Fruit fly (Drosophila melanogaster): ENCODE results near the gene CG14453.

Gene CG14453

DNA sequence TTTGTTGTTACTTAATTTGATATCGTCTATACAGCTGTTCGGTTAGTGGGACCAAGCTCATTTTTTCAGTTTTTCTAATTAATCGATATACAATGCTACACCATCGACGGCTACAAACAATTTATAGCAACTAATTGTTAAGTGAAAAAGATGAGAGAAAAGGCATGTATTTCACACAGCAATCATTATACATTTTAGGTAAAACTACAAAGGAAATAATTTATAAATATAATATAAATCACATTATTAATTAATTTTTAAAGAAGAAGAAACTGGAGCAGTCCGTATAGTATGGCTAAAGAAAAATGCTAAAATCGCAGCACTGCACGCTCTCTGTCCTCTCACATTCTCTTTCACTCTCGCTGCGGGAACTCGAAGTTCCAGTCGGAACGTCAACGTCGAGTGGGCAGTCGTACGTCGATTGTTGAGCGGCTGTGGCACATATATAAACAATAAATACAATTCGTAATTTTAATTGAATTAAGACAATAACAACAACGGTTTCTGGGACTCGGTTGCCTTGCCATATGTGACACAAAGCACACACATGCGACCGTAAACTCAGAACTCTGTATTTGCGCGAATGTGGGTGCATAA, 34.0 kb downstream of the CG14453 start, which contains the start of the genes CG14450 and CG11367 (continued):
- no peak for TF ChIP-seq CG14667 (GFP tag; IDR thresholded peaks at IDR 0.05)
- peak; percentile 89 for TF ChIP-seq Deaf1 (tag; optimal IDR thresholded peaks at IDR 0.05)
- peak; percentile 49 for TF ChIP-seq amos (GFP tag; IDR thresholded peaks at IDR 0.05; ENCODE audit: partially characterized antibody)

DNA sequence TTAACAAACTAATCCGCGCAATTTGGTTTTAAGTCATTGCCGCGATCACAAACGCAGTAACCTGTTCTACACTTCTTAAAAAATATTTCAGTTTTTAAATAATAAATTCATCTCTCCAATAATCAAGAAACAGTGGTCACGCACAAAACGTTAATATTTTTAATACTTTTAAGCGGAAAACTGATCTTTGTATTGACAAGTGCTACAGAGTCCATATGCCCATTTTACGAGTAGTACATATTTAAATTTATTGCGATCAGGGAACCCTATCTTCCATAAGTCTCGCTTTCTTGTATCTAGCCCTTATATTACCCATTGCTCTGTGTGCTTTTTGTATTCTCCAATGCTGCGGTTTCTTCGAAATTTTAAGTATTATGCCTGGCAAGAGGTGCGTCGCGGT, 35.6 kb downstream of the CG14453 start, which contains the start of gene CG32454:
Gene CG32454 (plus strand): TSS at position 301 of the 400 bp plus-strand sequence.
- TF ChIP-seq CG7357 (GFP tag; IDR thresholded peaks at IDR 0.05) (no peak), CG12071 (GFP tag; optimal IDR thresholded peaks at IDR 0.05) (no peak), gcm (GFP tag; optimal IDR thresholded peaks at IDR 0.05) (no peak), fd102C (GFP tag; optimal IDR thresholded peaks at IDR 0.05) (no peak), lola (GFP tag; optimal IDR thresholded peaks at IDR 0.05) (no peak), CG4617 (GFP tag; optimal IDR thresholded peaks at IDR 0.05; ENCODE audit: borderline replicate concordance) (no peak), fu2 (GFP tag; optimal IDR thresholded peaks at IDR 0.05) (no peak), CG32767 (GFP tag; IDR thresholded peaks at IDR 0.05) (no peak), jing (GFP tag; optimal IDR thresholded peaks at IDR 0.05) (no peak), CG14860 (GFP tag; IDR thresholded peaks at IDR 0.05; ENCODE audit: partially characterized antibody) (no peak), Dfd (GFP tag; optimal IDR thresholded peaks at IDR 0.05) (no peak), dati (GFP tag; IDR thresholded peaks at IDR 0.05) (no peak), Taf1 (GFP tag; IDR thresholded peaks at IDR 0.05) (no peak), CG10543 (GFP tag; optimal IDR thresholded peaks at IDR 0.05) (no peak), rib (GFP tag; IDR thresholded peaks at IDR 0.05) (no peak)

DNA sequence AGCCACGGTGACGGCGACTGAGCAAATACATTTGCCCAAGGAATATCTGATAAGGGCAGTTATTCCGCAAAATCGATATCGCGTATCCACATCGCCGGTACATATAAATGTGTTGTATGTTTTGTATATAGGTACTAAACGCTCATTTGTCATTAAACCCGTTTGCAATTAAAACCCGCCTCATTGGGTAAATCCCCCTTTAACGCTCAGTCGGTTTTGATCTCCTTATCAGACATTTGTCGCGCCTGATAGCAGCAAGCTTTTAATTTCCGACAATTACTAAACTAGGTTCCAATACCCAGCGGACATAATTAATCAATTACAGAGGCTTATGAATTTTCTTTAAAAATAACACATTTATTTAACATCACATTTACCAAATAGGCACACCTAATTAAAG, 37.5 kb downstream of the CG14453 start:
- no peak for TF ChIP-seq lmd (GFP tag; IDR thresholded peaks at IDR 0.05)
- TF ChIP-seq lab (GFP tag; optimal IDR thresholded peaks at IDR 0.05): peak; percentile 41
- TF ChIP-seq CG18764 (GFP tag; optimal IDR thresholded peaks at IDR 0.05): no peak
- no peak for TF ChIP-seq HLH4C (GFP tag; IDR thresholded peaks at IDR 0.05; ENCODE audit: partially characterized antibody)
- no peak for TF ChIP-seq CG17829 (tag; optimal IDR thresholded peaks at IDR 0.05)
- no peak for TF ChIP-seq CG18619 (GFP tag; optimal IDR thresholded peaks at IDR 0.05)

DNA sequence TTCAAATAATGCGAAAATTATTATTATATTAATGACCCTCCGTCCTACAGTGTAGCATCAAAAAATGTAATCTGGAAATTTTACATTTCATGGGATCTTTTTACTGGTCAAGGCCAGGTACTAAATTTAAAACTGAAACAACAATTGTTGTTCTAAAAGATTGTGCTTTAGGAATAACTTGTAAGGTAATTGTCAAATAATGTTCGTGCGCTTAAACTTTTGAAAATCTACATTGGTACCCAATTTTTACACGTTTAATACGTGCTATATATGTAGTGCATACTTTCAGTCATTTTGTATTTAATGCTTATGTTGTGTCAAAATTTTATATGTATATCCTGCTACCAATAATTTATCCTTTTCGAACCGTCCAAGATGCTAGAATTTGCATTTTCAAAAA, 39.7 kb downstream of the CG14453 start:
- TF ChIP-seq Dp (GFP tag; optimal IDR thresholded peaks at IDR 0.05) (peak; percentile 31), ftz-f1 (GFP tag; optimal IDR thresholded peaks at IDR 0.05) (peak; percentile 74), knrl (GFP tag; IDR thresholded peaks at IDR 0.05; ENCODE audit: partially characterized antibody) (peak; percentile 22; the same call in 1 of the 3 replicates), E2f2 (GFP tag; IDR thresholded peaks at IDR 0.05) (peak; percentile 21; the same call in 1 of the 2 replicates), CG2129 (GFP tag; IDR thresholded peaks at IDR 0.05; ENCODE audit: partially characterized antibody) (no peak), CTCF (GFP tag; optimal IDR thresholded peaks at IDR 0.05) (peak; percentile 64), sens (GFP tag) (peak; percentile 45), Bgb (GFP tag; IDR thresholded peaks at IDR 0.05; ENCODE audit: partially characterized antibody) (peak; percentile 53), CG31224 (GFP tag; IDR thresholded peaks at IDR 0.05) (no peak), CG2199 (GFP tag; IDR thresholded peaks at IDR 0.05) (0 out of 3 replicates have a peak, but pooled peaks have one; percentile 13)

All from whole organism, embryonic.